Fruit fly (Drosophila melanogaster): Measurements from ENCODE around the gene CG42537.

Gene CG42537

dm6 chr3R:6345814-6346213, 31.8 kb upstream of the CG42537 start, which contains the start of the genes SmD2 and CG18048 (continued):
- TF ChIP-seq CG12391 (tag; optimal IDR thresholded peaks at IDR 0.05) (peak; percentile 44), klu (GFP tag; IDR thresholded peaks at IDR 0.05) (no peak), Atf3 (GFP tag; optimal IDR thresholded peaks at IDR 0.05) (no peak), CG4617 (GFP tag; optimal IDR thresholded peaks at IDR 0.05; ENCODE audit: borderline replicate concordance) (peak; percentile 79), CG10543 (GFP tag; optimal IDR thresholded peaks at IDR 0.05) (no peak), CTCF (GFP tag; optimal IDR thresholded peaks at IDR 0.05) (peak; percentile 22), seq (GFP tag; IDR thresholded peaks at IDR 0.05) (no peak), HLHmδ (GFP tag; optimal IDR thresholded peaks at IDR 0.05) (no peak), CrebB (tag; optimal IDR thresholded peaks at IDR 0.05) (no peak), pho (GFP tag; optimal IDR thresholded peaks at IDR 0.05) (no peak), hbn (GFP tag; IDR thresholded peaks at IDR 0.05; ENCODE audit: partially characterized antibody) (peak; percentile 65), twi (tag; optimal IDR thresholded peaks at IDR 0.05) (no peak), nom (GFP tag; optimal IDR thresholded peaks at IDR 0.05) (no peak), CG5180 (GFP tag; optimal IDR thresholded peaks at IDR 0.05) (no peak), gro (GFP tag; optimal IDR thresholded peaks at IDR 0.05) (no peak), ftz-f1 (GFP tag; optimal IDR thresholded peaks at IDR 0.05) (no peak), CG17802 (tag; optimal IDR thresholded peaks at IDR 0.05) (no peak), ab (GFP tag; optimal IDR thresholded peaks at IDR 0.05) (no peak), CG4730 (GFP tag; IDR thresholded peaks at IDR 0.05) (no peak), ro (GFP tag; IDR thresholded peaks at IDR 0.05) (no peak), CG11398 (GFP tag; optimal IDR thresholded peaks at IDR 0.05) (no peak), ase (GFP tag; IDR thresholded peaks at IDR 0.05) (no peak), zfh2 (GFP tag; optimal IDR thresholded peaks at IDR 0.05) (peak; percentile 13), D19A (tag; optimal IDR thresholded peaks at IDR 0.05) (no peak), HHEX (GFP tag; optimal IDR thresholded peaks at IDR 0.05) (no peak), tna (GFP tag; IDR thresholded peaks at IDR 0.05; ENCODE audit: partially characterized antibody) (peak; percentile 43; the same call in 1 of the 2 replicates), aop (GFP tag; IDR thresholded peaks at IDR 0.05) (no peak), dpn (GFP tag; optimal IDR thresholded peaks at IDR 0.05) (peak in 1 of 2 experiments; percentile 7), Ets65A (GFP tag) (no peak), gce (GFP tag; IDR thresholded peaks at IDR 0.05) (no peak), CG7987 (GFP tag; optimal IDR thresholded peaks at IDR 0.05) (no peak), CG9932 (GFP tag; IDR thresholded peaks at IDR 0.05) (peak; percentile 30; the same call in 1 of the 2 replicates), ara (GFP tag; IDR thresholded peaks at IDR 0.05) (no peak), grn (GFP tag; optimal IDR thresholded peaks at IDR 0.05) (no peak), sug (tag; optimal IDR thresholded peaks at IDR 0.05) (peak; percentile 40), ind (GFP tag; optimal IDR thresholded peaks at IDR 0.05) (no peak), gcm2 (GFP tag; optimal IDR thresholded peaks at IDR 0.05) (no peak), Sox102F (GFP tag; optimal IDR thresholded peaks at IDR 0.05) (no peak), CG17328 (GFP tag; IDR thresholded peaks at IDR 0.05) (no peak), D (optimal IDR thresholded peaks at IDR 0.05) (no peak), D (GFP tag; optimal IDR thresholded peaks at IDR 0.05) (no peak), D19B (GFP tag; optimal IDR thresholded peaks at IDR 0.05) (no peak), dm (GFP tag; optimal IDR thresholded peaks at IDR 0.05) (peak; percentile 68), CG2116 (GFP tag; optimal IDR thresholded peaks at IDR 0.05) (peak; percentile 59), CG10147 (GFP tag; optimal IDR thresholded peaks at IDR 0.05) (no peak), fd102C (GFP tag; optimal IDR thresholded peaks at IDR 0.05) (no peak), CG12219 (GFP tag; optimal IDR thresholded peaks at IDR 0.05) (no peak), CG12155 (GFP tag; optimal IDR thresholded peaks at IDR 0.05) (peak; percentile 12), Neu2 (GFP tag; optimal IDR thresholded peaks at IDR 0.05; ENCODE audit: borderline replicate concordance) (no peak), CG2120 (GFP tag; optimal IDR thresholded peaks at IDR 0.05) (peak; percentile 14), z (GFP tag; IDR thresholded peaks at IDR 0.05) (no peak), esg (GFP tag; conservative IDR thresholded peaks at IDR 0.05) (no peak), CG10959 (GFP tag; IDR thresholded peaks at IDR 0.05) (no peak)

Data from whole organism, embryonic.